Worm (Caenorhabditis elegans): Measurements from ENCODE around the gene hlh-26.

hlh-26 gene

DNA sequence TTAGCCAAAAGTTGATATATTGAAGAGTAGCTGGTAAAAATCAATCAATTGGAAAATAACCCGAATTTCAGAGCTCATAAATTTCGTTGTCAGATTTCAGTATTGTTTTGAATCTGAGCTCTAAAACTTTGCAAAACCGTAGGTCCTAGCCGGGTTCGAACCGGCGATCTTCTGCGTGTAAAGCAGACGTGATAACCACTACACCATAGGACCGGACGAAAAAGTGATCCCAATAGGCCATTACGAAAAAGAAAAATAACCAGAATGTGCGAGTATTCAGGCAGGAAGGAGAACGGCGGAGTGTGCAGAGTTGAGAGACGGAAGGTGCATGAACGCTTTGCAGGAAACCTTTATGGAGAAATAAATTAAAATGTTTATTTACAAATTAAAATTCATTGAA lies 43.5 kb upstream of the hlh-26 start:
- TF ChIP-seq eyg-1 (tag; optimal IDR thresholded peaks at IDR 0.05) (no peak), ceh-2 (tag; optimal IDR thresholded peaks at IDR 0.05) (no peak), hlh-6 (tag; optimal IDR thresholded peaks at IDR 0.05) (peak; percentile 37), dve-1 (tag; optimal IDR thresholded peaks at IDR 0.05) (peak; percentile 43), nfya-1 (tag; optimal IDR thresholded peaks at IDR 0.05) (peak; percentile 9), lin-11 (tag; optimal IDR thresholded peaks at IDR 0.05) (peak; percentile 32), pha-2 (tag; optimal IDR thresholded peaks at IDR 0.05) (peak; percentile 42), ceh-19 (GFP tag; optimal IDR thresholded peaks at IDR 0.05) (peak; percentile 17), sox-4 (tag; optimal IDR thresholded peaks at IDR 0.05) (peak; percentile 23), pqm-1 (tag; optimal IDR thresholded peaks at IDR 0.05) (no peak), ceh-22 (tag; optimal IDR thresholded peaks at IDR 0.05) (no peak), ref-2 (tag; optimal IDR thresholded peaks at IDR 0.05) (no peak), syd-9 (tag; optimal IDR thresholded peaks at IDR 0.05) (peak; percentile 33), ttx-3 (tag; optimal IDR thresholded peaks at IDR 0.05) (no peak), ama-1 (optimal IDR thresholded peaks at IDR 0.05) (no peak), lim-6 (tag; optimal IDR thresholded peaks at IDR 0.05) (no peak), pros-1 (tag; optimal IDR thresholded peaks at IDR 0.05) (no peak), ahr-1 (tag; optimal IDR thresholded peaks at IDR 0.05) (no peak), ceh-30 (tag; optimal IDR thresholded peaks at IDR 0.05) (no peak), ceh-34 (tag; optimal IDR thresholded peaks at IDR 0.05) (peak; percentile 21), ceh-48 (tag; optimal IDR thresholded peaks at IDR 0.05) (peak; percentile 0), ceh-6 (GFP tag; optimal IDR thresholded peaks at IDR 0.05) (peak; percentile 55), Y22D7AL.16 (tag; optimal IDR thresholded peaks at IDR 0.05) (peak; percentile 41), nhr-232 (tag; optimal IDR thresholded peaks at IDR 0.05) (peak; percentile 47), unc-55 (GFP tag; optimal IDR thresholded peaks at IDR 0.05) (no peak), che-1 (tag; optimal IDR thresholded peaks at IDR 0.05) (peak; percentile 36), fkh-6 (tag; optimal IDR thresholded peaks at IDR 0.05) (peak; percentile 27), C38D4.7 (GFP tag; optimal IDR thresholded peaks at IDR 0.05) (peak; percentile 39), tbx-2 (tag; optimal IDR thresholded peaks at IDR 0.05) (peak; percentile 25), pag-3 (tag; optimal IDR thresholded peaks at IDR 0.05; ENCODE audit: borderline replicate concordance) (no peak), dmd-4 (tag; optimal IDR thresholded peaks at IDR 0.05; ENCODE audit: borderline replicate concordance) (no peak), F13H6.1 (tag; optimal IDR thresholded peaks at IDR 0.05) (no peak), elt-2 (tag; optimal IDR thresholded peaks at IDR 0.05) (peak; percentile 86), hlh-15 (tag; optimal IDR thresholded peaks at IDR 0.05) (no peak), pat-9 (tag; optimal IDR thresholded peaks at IDR 0.05) (no peak), ceh-31 (tag; optimal IDR thresholded peaks at IDR 0.05) (no peak)

ce11 chrII:5574925-5575324 lies 41.4 kb upstream of the hlh-26 start:
- no peak for TF ChIP-seq fkh-6 (tag; optimal IDR thresholded peaks at IDR 0.05)
- no peak for TF ChIP-seq lin-11 (tag; optimal IDR thresholded peaks at IDR 0.05)
- no peak for TF ChIP-seq ets-4 (tag; optimal IDR thresholded peaks at IDR 0.05)
- TF ChIP-seq ceh-18 (tag; optimal IDR thresholded peaks at IDR 0.05) = no peak
- TF ChIP-seq fkh-10 (GFP tag; optimal IDR thresholded peaks at IDR 0.05) = no peak
- no peak for TF ChIP-seq ceh-24 (tag; optimal IDR thresholded peaks at IDR 0.05)
- TF ChIP-seq ceh-31 (tag; optimal IDR thresholded peaks at IDR 0.05) = no peak
- TF ChIP-seq ceh-14 (tag; optimal IDR thresholded peaks at IDR 0.05) = no peak
- no peak for TF ChIP-seq ttx-3 (tag; optimal IDR thresholded peaks at IDR 0.05)
- no peak for TF ChIP-seq unc-3 (GFP tag; conservative IDR thresholded peaks at IDR 0.05)
- no peak for TF ChIP-seq unc-3 (tag; optimal IDR thresholded peaks at IDR 0.05)
- no peak for TF ChIP-seq K09A11.1 (tag; optimal IDR thresholded peaks at IDR 0.05; ENCODE audit: insufficient read depth)
- TF ChIP-seq nfya-1 (tag; optimal IDR thresholded peaks at IDR 0.05) = no peak
- no peak for TF ChIP-seq nhr-11 (tag; optimal IDR thresholded peaks at IDR 0.05)

Measured in whole organism, late embryonic.